Fruit fly (Drosophila melanogaster) whole organism, adult: ENCODE measurements around the gene CG2111.

Source experiments
- CG11617 ChIP-seq: fragments of 200-800 bp; sonication (Bioruptor generic); optimal IDR thresholded peaks from 2 replicates; lab custom pipeline; 2017; ENCODE audit warnings: mild to moderate bottlenecking, missing biosample characterization, missing genetic modification reagents, missing genetic modification characterization
- CG12768 ChIP-seq: fragments of 200-800 bp; sonication (Bioruptor generic); optimal IDR thresholded peaks from 2 replicates; lab custom pipeline; 2017; ENCODE audit warnings: missing biosample characterization, missing genetic modification characterization, mild to moderate bottlenecking, moderate library complexity, missing genetic modification reagents
- CG14711 ChIP-seq: fragments of 200-800 bp; sonication (Bioruptor generic); optimal IDR thresholded peaks from 2 replicates; lab custom pipeline; 2018; ENCODE audit warnings: missing biosample characterization, mild to moderate bottlenecking, missing genetic modification characterization, moderate library complexity
- CG1620 ChIP-seq: fragments of 200-800 bp; sonication (Bioruptor generic); optimal IDR thresholded peaks from 2 replicates; lab custom pipeline; 2016; ENCODE audit warnings: missing biosample characterization, missing genetic modification characterization
- CG33017 ChIP-seq: fragments of 200-800 bp; sonication (Bioruptor generic); optimal IDR thresholded peaks from 2 replicates; lab custom pipeline; 2018; ENCODE audit warnings: missing biosample characterization, mild to moderate bottlenecking, missing genetic modification characterization, moderate library complexity
- CG5204 ChIP-seq: fragments of 200-800 bp; sonication (Bioruptor generic); optimal IDR thresholded peaks from 2 replicates; lab custom pipeline; 2016; ENCODE audit warnings: missing biosample characterization, missing genetic modification characterization
- CG7045 ChIP-seq: fragments of 200-800 bp; sonication (Bioruptor generic); optimal IDR thresholded peaks from 2 replicates; lab custom pipeline; 2017; ENCODE audit warnings: missing biosample characterization, mild to moderate bottlenecking, missing genetic modification characterization
- CG7101 ChIP-seq: fragments of 200-800 bp; sonication (Bioruptor generic); optimal IDR thresholded peaks from 2 replicates; lab custom pipeline; 2018; ENCODE audit warnings: missing biosample characterization, mild to moderate bottlenecking, missing genetic modification characterization, moderate library complexity
- Clk ChIP-seq: fragments of 200-800 bp; sonication (Bioruptor generic); optimal IDR thresholded peaks from 2 replicates; lab custom pipeline; 2017; ENCODE audit warnings: missing biosample characterization, missing genetic modification characterization
- Crg-1 ChIP-seq: fragments of 200-800 bp; sonication (Bioruptor generic); optimal IDR thresholded peaks from 2 replicates; lab custom pipeline; 2016; ENCODE audit warnings: missing biosample characterization, missing genetic modification characterization
- Hr96 ChIP-seq: fragments of 200-800 bp; sonication (Bioruptor generic); optimal IDR thresholded peaks from 2 replicates; lab custom pipeline; 2016; ENCODE audit warnings: missing biosample characterization, missing genetic modification characterization
- Mnt ChIP-seq: fragments of 200-800 bp; sonication (Bioruptor generic); optimal IDR thresholded peaks from 2 replicates; lab custom pipeline; 2016; ENCODE audit warnings: missing biosample characterization, mild to moderate bottlenecking, missing genetic modification characterization
- bab1 ChIP-seq: fragments of 200-800 bp; sonication (Bioruptor generic); optimal IDR thresholded peaks from 3 replicates; lab custom pipeline; 2019; ENCODE audit warnings: missing biosample characterization, mild to moderate bottlenecking, missing genetic modification characterization, moderate library complexity
- cic ChIP-seq: fragments of 200-800 bp; sonication (Bioruptor generic); optimal IDR thresholded peaks from 2 replicates; lab custom pipeline; 2017; ENCODE audit warnings: missing biosample characterization, mild to moderate bottlenecking, missing genetic modification characterization, moderate library complexity
- cnc ChIP-seq, 2 experiments: fragments of >200 bp; optimal IDR thresholded peaks; 2 replicates each; lab custom pipeline; 2017
- kay ChIP-seq: fragments of 200-800 bp; sonication (Bioruptor generic); peaks from one replicate; lab custom pipeline; 2016; ENCODE audit warnings: missing biosample characterization, missing genetic modification characterization, borderline replicate concordance
- ovo ChIP-seq: fragments of 200-800 bp; sonication (Bioruptor generic); optimal IDR thresholded peaks from 2 replicates; lab custom pipeline; 2016; ENCODE audit warnings: missing biosample characterization, missing genetic modification characterization
- pad ChIP-seq: fragments of 200-800 bp; sonication (Bioruptor generic); optimal IDR thresholded peaks from 3 replicates; lab custom pipeline; 2017; ENCODE audit warnings: missing biosample characterization, missing genetic modification characterization, mild to moderate bottlenecking, moderate library complexity, missing genetic modification reagents
- tj ChIP-seq: fragments of 200-800 bp; sonication (Bioruptor generic); optimal IDR thresholded peaks from 3 replicates; lab custom pipeline; 2017; ENCODE audit warnings: missing biosample characterization, mild to moderate bottlenecking, missing genetic modification characterization, moderate library complexity
- toe ChIP-seq: fragments of 200-800 bp; sonication (Bioruptor generic); optimal IDR thresholded peaks from 2 replicates; lab custom pipeline; 2016; ENCODE audit warnings: missing biosample characterization, missing genetic modification characterization

The CG2111 gene

DNA sequence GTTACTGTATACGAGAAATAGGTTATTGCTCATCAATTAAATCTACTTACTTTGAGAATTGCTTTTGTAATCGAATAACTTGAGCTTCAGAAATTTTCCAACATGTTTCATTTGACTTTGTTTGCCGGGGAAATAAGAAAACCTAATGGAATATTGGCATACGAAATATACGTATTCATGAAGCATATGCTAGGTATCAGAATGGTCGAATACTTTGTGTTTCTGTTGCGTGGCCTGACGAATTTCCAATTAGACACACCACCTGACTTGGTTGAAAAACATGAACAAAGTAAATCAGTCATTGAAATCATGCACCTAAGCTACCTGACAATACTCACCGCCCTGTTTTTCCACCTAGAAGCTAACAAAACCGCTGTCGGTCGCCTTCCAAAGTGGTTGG is at the start of gene CG2111:
Gene CG2111 (plus strand): TSS at position 301 of the 400 bp plus-strand sequence.
- TF ChIP-seq cnc (optimal IDR thresholded peaks at IDR 0.05; lab: Kevin White, UChicago) (no peak), CG7045 (GFP tag; lab: Kevin White, UChicago) (no peak), Hr96 (GFP tag; lab: Kevin White, UChicago) (no peak), CG33017 (tag; lab: Kevin White, UChicago) (no peak), CG12768 (GFP tag; lab: Kevin White, UChicago) (no peak), CG1620 (GFP tag; lab: Kevin White, UChicago) (no peak), CG11617 (GFP tag; lab: Kevin White, UChicago) (no peak), CG7101 (tag; lab: Kevin White, UChicago) (no peak), Clk (GFP tag; lab: Kevin White, UChicago) (no peak), tj (GFP tag; lab: Kevin White, UChicago) (no peak), toe (GFP tag; lab: Kevin White, UChicago) (no peak), CG5204 (GFP tag; lab: Kevin White, UChicago) (no peak), pad (no peak), Crg-1 (GFP tag; lab: Kevin White, UChicago) (no peak), kay (GFP tag; lab: Kevin White, UChicago) (no peak), bab1 (GFP tag; lab: Kevin White, UChicago) (no peak)

DNA sequence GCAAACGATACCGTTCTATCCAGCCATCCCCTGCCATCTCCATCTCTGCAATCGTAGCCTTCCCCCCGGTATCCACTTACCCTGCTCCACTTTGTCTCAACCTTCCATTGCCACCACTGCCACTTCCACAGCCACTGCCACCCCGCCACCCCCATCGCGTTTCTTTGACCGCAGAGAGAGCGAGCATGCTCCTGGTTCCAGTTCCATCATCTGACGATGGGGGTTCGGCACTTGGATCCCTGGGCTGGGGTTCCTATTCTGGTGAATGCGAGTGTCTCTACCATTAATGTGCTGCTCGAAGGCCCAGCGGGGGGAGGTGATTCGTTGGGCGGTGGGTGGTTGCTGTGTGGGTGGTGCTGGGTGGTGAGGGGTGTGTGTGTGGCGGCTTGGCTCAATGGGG is 43.9 kb upstream of the CG2111 start:
- TF ChIP-seq CG12768 (GFP tag; lab: Kevin White, UChicago) (no peak), pad (no peak), CG7045 (GFP tag; lab: Kevin White, UChicago) (no peak), bab1 (GFP tag; lab: Kevin White, UChicago) (no peak), toe (GFP tag; lab: Kevin White, UChicago) (no peak), kay (GFP tag; lab: Kevin White, UChicago) (no peak), CG14711 (tag; lab: Kevin White, UChicago) (no peak), Mnt (GFP tag; lab: Kevin White, UChicago) (no peak), cic (GFP tag; lab: Kevin White, UChicago) (no peak), Crg-1 (GFP tag; lab: Kevin White, UChicago) (no peak)

DNA sequence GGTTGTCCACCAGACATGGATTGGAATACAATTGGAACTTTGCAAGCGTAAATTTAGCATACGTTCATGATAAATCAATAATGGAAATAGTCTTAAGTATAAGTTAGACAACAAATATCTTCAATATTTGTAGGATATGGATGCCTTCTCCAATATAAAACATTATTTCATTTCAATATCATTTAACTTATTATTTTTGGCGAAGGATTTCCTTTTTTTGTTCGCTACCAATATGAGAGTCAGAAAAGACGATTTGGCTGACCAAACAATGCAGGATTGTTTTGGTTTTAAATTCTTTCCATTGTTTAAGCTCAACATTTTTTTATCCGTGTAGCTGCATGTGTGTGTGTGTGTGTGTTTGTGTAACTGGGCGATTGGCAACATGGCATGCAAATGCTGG is 42.3 kb upstream of the CG2111 start:
- TF ChIP-seq CG7045 (GFP tag; lab: Kevin White, UChicago), result peak; percentile 22
- TF ChIP-seq CG5204 (GFP tag; lab: Kevin White, UChicago), result peak; percentile 57
- TF ChIP-seq CG11617 (GFP tag; lab: Kevin White, UChicago), result no peak
- TF ChIP-seq toe (GFP tag; lab: Kevin White, UChicago), result peak; percentile 0
- TF ChIP-seq bab1 (GFP tag; lab: Kevin White, UChicago), result no peak
- TF ChIP-seq kay (GFP tag; lab: Kevin White, UChicago), result no peak

DNA sequence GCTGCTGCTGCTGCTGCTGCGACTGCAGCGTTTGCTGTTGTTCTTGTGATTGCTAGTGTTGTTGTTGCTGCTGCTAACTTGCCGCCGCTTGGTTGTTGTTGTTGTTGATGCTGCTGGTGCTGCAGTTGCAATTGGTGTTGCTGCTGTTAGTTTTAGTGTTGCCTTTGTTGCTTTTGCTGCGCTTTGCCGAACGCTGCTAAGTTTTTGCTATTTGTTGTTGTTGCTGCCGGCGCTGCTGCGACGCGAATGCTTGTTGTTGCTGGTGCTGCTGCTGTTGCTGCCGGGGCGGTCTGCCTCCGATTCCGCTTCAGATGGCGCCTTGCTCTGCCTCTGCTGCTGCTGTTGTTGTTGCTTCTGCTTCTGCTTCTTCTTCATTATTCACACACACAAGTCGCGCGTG is 39.0 kb upstream of the CG2111 start:
- TF ChIP-seq Hr96 (GFP tag; lab: Kevin White, UChicago) (no peak), CG11617 (GFP tag; lab: Kevin White, UChicago) (no peak), ovo (GFP tag; lab: Kevin White, UChicago) (no peak), cic (GFP tag; lab: Kevin White, UChicago) (no peak), CG33017 (tag; lab: Kevin White, UChicago) (no peak), CG7101 (tag; lab: Kevin White, UChicago) (no peak), Mnt (GFP tag; lab: Kevin White, UChicago) (no peak), CG5204 (GFP tag; lab: Kevin White, UChicago) (no peak), CG1620 (GFP tag; lab: Kevin White, UChicago) (no peak), bab1 (GFP tag; lab: Kevin White, UChicago) (no peak), cnc (optimal IDR thresholded peaks at IDR 0.05; lab: Kevin White, UChicago) (no peak), kay (GFP tag; lab: Kevin White, UChicago) (no peak), tj (GFP tag; lab: Kevin White, UChicago) (no peak)

DNA sequence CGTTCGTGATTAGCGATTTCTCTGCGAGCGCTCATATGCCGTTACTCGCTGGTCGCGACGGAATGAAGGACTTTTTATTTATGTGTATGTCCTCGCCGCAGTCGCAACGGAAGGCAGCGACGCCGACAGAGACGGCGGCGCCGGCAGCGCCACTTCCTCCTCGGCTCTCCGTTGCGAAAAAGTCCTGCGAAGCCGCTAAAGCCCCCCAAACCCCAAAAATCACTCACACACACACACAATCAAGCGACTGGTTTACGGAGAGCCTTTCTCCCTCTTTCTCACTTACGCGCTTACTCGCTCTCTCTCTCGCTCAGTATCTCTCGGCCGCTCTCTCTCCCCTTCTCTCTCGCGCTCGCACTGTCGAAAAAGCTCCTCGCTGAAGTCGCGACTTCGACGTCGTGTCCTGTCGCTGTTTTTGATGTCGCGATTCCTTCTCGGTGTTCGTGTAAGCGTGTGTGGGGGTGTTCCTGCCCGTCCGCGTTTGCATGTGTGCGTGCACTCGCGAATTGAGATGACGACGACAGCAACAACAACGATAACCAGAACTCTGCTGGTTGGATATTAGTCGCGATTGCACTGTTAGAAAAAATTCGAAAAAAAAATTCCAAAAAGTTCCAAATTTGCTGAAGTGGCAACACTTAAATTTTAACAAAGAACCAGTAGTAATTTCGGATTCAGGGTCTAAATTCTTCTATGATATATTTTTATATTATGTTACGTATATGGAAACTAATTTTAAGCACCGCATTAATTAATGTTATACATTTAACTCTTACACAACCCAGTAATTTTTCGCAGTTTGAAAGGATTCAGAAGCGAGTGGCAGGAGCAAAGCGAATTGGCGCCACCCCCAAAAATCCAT is 37.1 kb upstream of the CG2111 start, which contains the start of gene CG43347:
Gene CG43347 (minus strand): TSS at position 47 of the 862 bp plus-strand sequence.
- TF ChIP-seq toe (GFP tag; lab: Kevin White, UChicago) (peak; percentile 44), CG14711 (tag; lab: Kevin White, UChicago) (peak; percentile 41), CG7101 (tag; lab: Kevin White, UChicago) (peak; percentile 73), CG11617 (GFP tag; lab: Kevin White, UChicago) (peak; percentile 57), CG12768 (GFP tag; lab: Kevin White, UChicago) (peak; percentile 62), Mnt (GFP tag; lab: Kevin White, UChicago) (no peak), Clk (GFP tag; lab: Kevin White, UChicago) (peak; percentile 63), kay (GFP tag; lab: Kevin White, UChicago) (no peak), tj (GFP tag; lab: Kevin White, UChicago) (peak; percentile 18), CG1620 (GFP tag; lab: Kevin White, UChicago) (no peak), ovo (GFP tag; lab: Kevin White, UChicago) (no peak), pad (peak; percentile 45), Crg-1 (GFP tag; lab: Kevin White, UChicago) (no peak), Hr96 (GFP tag; lab: Kevin White, UChicago) (peak; percentile 64), CG33017 (tag; lab: Kevin White, UChicago) (peak; percentile 55), bab1 (GFP tag; lab: Kevin White, UChicago) (no peak), CG5204 (GFP tag; lab: Kevin White, UChicago) (peak; percentile 59), cic (GFP tag; lab: Kevin White, UChicago) (no peak), cnc (optimal IDR thresholded peaks at IDR 0.05; lab: Kevin White, UChicago) (no peak), CG7045 (GFP tag; lab: Kevin White, UChicago) (peak; percentile 63)
